Fruit fly (Drosophila melanogaster): ENCODE data around the gene CG8565.

CG8565 gene

DNA sequence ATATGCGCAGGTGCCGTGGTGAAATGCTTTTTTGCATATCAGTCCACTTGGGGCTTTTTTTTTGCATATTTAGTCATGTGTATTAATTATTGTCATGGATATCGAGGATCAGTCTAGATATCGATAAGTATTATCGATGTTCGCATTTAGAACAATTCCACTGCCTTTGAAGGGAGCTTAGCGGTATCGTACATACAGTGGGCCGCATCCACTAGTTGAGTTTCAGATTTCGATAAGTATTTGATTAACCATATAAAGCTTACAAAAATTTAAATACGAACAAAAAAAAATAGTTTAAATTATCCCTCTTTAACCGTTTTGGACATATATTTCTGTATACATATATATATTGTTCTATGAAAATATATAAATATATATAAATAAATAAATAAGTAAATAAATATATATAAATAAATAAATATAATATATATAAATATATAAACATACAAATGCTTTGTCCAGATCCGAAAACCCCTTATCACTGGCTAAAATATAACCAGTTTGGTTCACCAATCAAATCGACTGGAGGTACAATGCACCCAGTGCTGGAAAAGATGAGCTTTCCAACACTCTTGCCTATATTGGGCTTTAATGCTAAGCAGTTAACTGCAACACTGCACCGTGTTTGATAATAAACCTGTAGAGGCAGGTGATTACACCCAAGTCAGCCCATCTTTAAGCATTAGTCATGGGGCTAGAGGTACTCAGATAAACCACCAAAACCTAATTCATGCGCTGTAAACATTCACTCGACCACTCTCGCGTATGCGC is 34.6 kb upstream of the CG8565 start (continued):
- peak; percentile 12 for TF ChIP-seq Hr39 (GFP tag; optimal IDR thresholded peaks at IDR 0.05)
- no peak for TF ChIP-seq Gug (GFP tag; IDR thresholded peaks at IDR 0.05)
- no peak for TF ChIP-seq fd85E (GFP tag; optimal IDR thresholded peaks at IDR 0.05)
- peak; percentile 26 for TF ChIP-seq CG6276 (GFP tag; optimal IDR thresholded peaks at IDR 0.05)
- peak; percentile 17; the same call in 1 of the 3 replicates for TF ChIP-seq CG6163 (GFP tag; IDR thresholded peaks at IDR 0.05)
- TF ChIP-seq vri (GFP tag; optimal IDR thresholded peaks at IDR 0.05) = peak; percentile 52
- TF ChIP-seq CG8632 (GFP tag; optimal IDR thresholded peaks at IDR 0.05) = peak; percentile 14
- TF ChIP-seq Sox102F (GFP tag; optimal IDR thresholded peaks at IDR 0.05) = no peak
- TF ChIP-seq OdsH (GFP tag; optimal IDR thresholded peaks at IDR 0.05) = peak; percentile 23
- TF ChIP-seq fd59A (GFP tag; optimal IDR thresholded peaks at IDR 0.05) = no peak
- no peak for TF ChIP-seq Eip93F (GFP tag; optimal IDR thresholded peaks at IDR 0.05)
- TF ChIP-seq salr (GFP tag; optimal IDR thresholded peaks at IDR 0.05) = no peak
- no peak for TF ChIP-seq CG11902 (GFP tag; optimal IDR thresholded peaks at IDR 0.05)
- TF ChIP-seq CG9139 (GFP tag; optimal IDR thresholded peaks at IDR 0.05) = no peak
- TF ChIP-seq Sox14 (GFP tag; optimal IDR thresholded peaks at IDR 0.05) = peak; percentile 21
- no peak for TF ChIP-seq CG8319 (GFP tag; optimal IDR thresholded peaks at IDR 0.05)
- no peak for TF ChIP-seq CG6792 (GFP tag; optimal IDR thresholded peaks at IDR 0.05)
- peak; percentile 38 for TF ChIP-seq achi (GFP tag; optimal IDR thresholded peaks at IDR 0.05)
- peak; percentile 14 for TF ChIP-seq acj6 (GFP tag; optimal IDR thresholded peaks at IDR 0.05)
- peak; percentile 53 for TF ChIP-seq CG32006 (GFP tag; optimal IDR thresholded peaks at IDR 0.05)
- TF ChIP-seq Hr38 (GFP tag; optimal IDR thresholded peaks at IDR 0.05) = no peak
- TF ChIP-seq Eip75B (GFP tag; optimal IDR thresholded peaks at IDR 0.05) = no peak
- no peak for TF ChIP-seq CG1621 (tag; optimal IDR thresholded peaks at IDR 0.05)
- no peak for TF ChIP-seq CG15336 (GFP tag; IDR thresholded peaks at IDR 0.05)
- peak; percentile 9 for TF ChIP-seq lz (GFP tag; optimal IDR thresholded peaks at IDR 0.05)
- no peak for TF ChIP-seq CG16779 (tag; optimal IDR thresholded peaks at IDR 0.05)
- TF ChIP-seq ss (GFP tag; optimal IDR thresholded peaks at IDR 0.05) = no peak
- peak; percentile 46 for TF ChIP-seq CG10631 (GFP tag; optimal IDR thresholded peaks at IDR 0.05)
- TF ChIP-seq CG11294 (GFP tag; IDR thresholded peaks at IDR 0.05) = no peak
- no peak for TF ChIP-seq CG6854 (GFP tag; optimal IDR thresholded peaks at IDR 0.05)
- peak; percentile 28 for TF ChIP-seq CG3032 (tag; optimal IDR thresholded peaks at IDR 0.05)

DNA sequence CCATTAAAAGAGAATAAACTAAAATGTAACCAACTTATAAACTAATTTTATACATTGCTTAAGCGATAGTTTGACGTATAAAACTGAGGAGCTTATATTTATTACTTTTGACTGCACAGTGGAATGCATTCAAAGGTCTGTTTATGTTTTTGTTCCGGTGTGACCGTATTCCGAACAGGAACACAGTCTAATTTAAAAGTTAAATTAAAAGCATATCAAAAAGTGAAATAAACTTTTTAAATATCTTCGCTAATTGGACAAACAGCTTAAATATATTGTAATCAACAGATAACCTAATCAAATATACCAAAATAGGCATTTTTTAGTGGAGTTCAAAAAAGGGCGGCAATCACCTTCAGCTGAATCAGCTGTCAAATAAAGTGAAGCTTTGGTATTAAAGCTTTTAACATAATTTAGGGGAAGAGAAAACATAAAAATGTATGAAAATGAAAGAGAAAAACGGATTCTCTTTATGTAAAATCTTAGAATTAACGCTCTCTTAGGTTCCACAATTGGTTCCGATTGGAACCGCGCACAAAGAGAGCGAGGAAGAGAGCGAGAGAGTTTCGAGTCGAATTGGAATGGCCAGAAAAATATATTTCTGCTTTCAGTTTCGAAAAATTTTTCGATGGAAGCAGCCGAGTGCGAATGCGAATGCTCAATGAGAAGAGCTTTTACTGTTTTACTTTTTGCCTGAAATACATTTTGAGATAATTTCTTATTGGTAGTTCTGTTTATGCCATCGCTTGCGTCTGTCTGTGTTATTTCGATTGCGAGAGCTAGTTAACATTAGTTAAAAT is 33.7 kb upstream of the CG8565 start, which contains the start of the genes PGRP-LE and sd:
PGRP-LE (minus strand) TSS at position 117 of the 800 bp plus-strand sequence.
sd (plus strand) TSS at position 607 of the 800 bp plus-strand sequence.
- TF ChIP-seq CG15336 (GFP tag; IDR thresholded peaks at IDR 0.05) (peak; percentile 29; the same call in 1 of the 2 replicates), salr (GFP tag; optimal IDR thresholded peaks at IDR 0.05) (no peak), Gug (GFP tag; IDR thresholded peaks at IDR 0.05) (no peak), CG8119 (GFP tag; IDR thresholded peaks at IDR 0.05) (0 out of 3 replicates have a peak, but pooled peaks have one; percentile 14), Ets96B (tag; optimal IDR thresholded peaks at IDR 0.05) (no peak), OdsH (GFP tag; optimal IDR thresholded peaks at IDR 0.05) (peak; percentile 11), Blimp-1 (GFP tag; optimal IDR thresholded peaks at IDR 0.05) (peak; percentile 22), CG6163 (GFP tag; IDR thresholded peaks at IDR 0.05) (peak; percentile 29; the same call in 1 of the 3 replicates), CG6276 (GFP tag; optimal IDR thresholded peaks at IDR 0.05) (peak; percentile 30), Met (GFP tag; optimal IDR thresholded peaks at IDR 0.05) (no peak), Sox102F (GFP tag; optimal IDR thresholded peaks at IDR 0.05) (peak; percentile 40), Hr39 (GFP tag; optimal IDR thresholded peaks at IDR 0.05) (no peak), CG9139 (GFP tag; optimal IDR thresholded peaks at IDR 0.05) (peak; percentile 34), Eip78C (GFP tag) (peak; percentile 71), fd59A (GFP tag; optimal IDR thresholded peaks at IDR 0.05) (no peak), svp (GFP tag) (peak; percentile 53), Ets21C (GFP tag; optimal IDR thresholded peaks at IDR 0.05) (no peak), CG6854 (GFP tag; optimal IDR thresholded peaks at IDR 0.05) (peak; percentile 56), Smox (GFP tag; optimal IDR thresholded peaks at IDR 0.05) (peak; percentile 13), achi (GFP tag; optimal IDR thresholded peaks at IDR 0.05) (peak; percentile 34), CG34406 (GFP tag; optimal IDR thresholded peaks at IDR 0.05) (no peak)
